Fruit fly (Drosophila melanogaster) whole organism, adult: ENCODE results near the gene Ctps.

ENCODE experiments used
- CG11617 ChIP-seq: fragments of 200-800 bp; sonication (Bioruptor generic); optimal IDR thresholded peaks from 2 replicates; lab custom pipeline; 2017; ENCODE audit warnings: mild to moderate bottlenecking, missing biosample characterization, missing genetic modification reagents, missing genetic modification characterization
- CG12768 ChIP-seq: fragments of 200-800 bp; sonication (Bioruptor generic); optimal IDR thresholded peaks from 2 replicates; lab custom pipeline; 2017; ENCODE audit warnings: missing biosample characterization, missing genetic modification characterization, mild to moderate bottlenecking, moderate library complexity, missing genetic modification reagents
- CG14711 ChIP-seq: fragments of 200-800 bp; sonication (Bioruptor generic); optimal IDR thresholded peaks from 2 replicates; lab custom pipeline; 2018; ENCODE audit warnings: missing biosample characterization, mild to moderate bottlenecking, missing genetic modification characterization, moderate library complexity
- CG1620 ChIP-seq: fragments of 200-800 bp; sonication (Bioruptor generic); optimal IDR thresholded peaks from 2 replicates; lab custom pipeline; 2016; ENCODE audit warnings: missing biosample characterization, missing genetic modification characterization
- CG33017 ChIP-seq: fragments of 200-800 bp; sonication (Bioruptor generic); optimal IDR thresholded peaks from 2 replicates; lab custom pipeline; 2018; ENCODE audit warnings: missing biosample characterization, mild to moderate bottlenecking, missing genetic modification characterization, moderate library complexity
- CG5204 ChIP-seq: fragments of 200-800 bp; sonication (Bioruptor generic); optimal IDR thresholded peaks from 2 replicates; lab custom pipeline; 2016; ENCODE audit warnings: missing biosample characterization, missing genetic modification characterization
- CG7045 ChIP-seq: fragments of 200-800 bp; sonication (Bioruptor generic); optimal IDR thresholded peaks from 2 replicates; lab custom pipeline; 2017; ENCODE audit warnings: missing biosample characterization, mild to moderate bottlenecking, missing genetic modification characterization
- CG7101 ChIP-seq: fragments of 200-800 bp; sonication (Bioruptor generic); optimal IDR thresholded peaks from 2 replicates; lab custom pipeline; 2018; ENCODE audit warnings: missing biosample characterization, mild to moderate bottlenecking, missing genetic modification characterization, moderate library complexity
- Clk ChIP-seq: fragments of 200-800 bp; sonication (Bioruptor generic); optimal IDR thresholded peaks from 2 replicates; lab custom pipeline; 2017; ENCODE audit warnings: missing biosample characterization, missing genetic modification characterization
- Crg-1 ChIP-seq: fragments of 200-800 bp; sonication (Bioruptor generic); optimal IDR thresholded peaks from 2 replicates; lab custom pipeline; 2016; ENCODE audit warnings: missing biosample characterization, missing genetic modification characterization
- Hr96 ChIP-seq: fragments of 200-800 bp; sonication (Bioruptor generic); optimal IDR thresholded peaks from 2 replicates; lab custom pipeline; 2016; ENCODE audit warnings: missing biosample characterization, missing genetic modification characterization
- Mnt ChIP-seq: fragments of 200-800 bp; sonication (Bioruptor generic); optimal IDR thresholded peaks from 2 replicates; lab custom pipeline; 2016; ENCODE audit warnings: missing biosample characterization, mild to moderate bottlenecking, missing genetic modification characterization
- bab1 ChIP-seq: fragments of 200-800 bp; sonication (Bioruptor generic); optimal IDR thresholded peaks from 3 replicates; lab custom pipeline; 2019; ENCODE audit warnings: missing biosample characterization, mild to moderate bottlenecking, missing genetic modification characterization, moderate library complexity
- cic ChIP-seq: fragments of 200-800 bp; sonication (Bioruptor generic); optimal IDR thresholded peaks from 2 replicates; lab custom pipeline; 2017; ENCODE audit warnings: missing biosample characterization, mild to moderate bottlenecking, missing genetic modification characterization, moderate library complexity
- cnc ChIP-seq, 2 experiments: fragments of >200 bp; optimal IDR thresholded peaks; 2 replicates each; lab custom pipeline; 2017
- kay ChIP-seq: fragments of 200-800 bp; sonication (Bioruptor generic); peaks from one replicate; lab custom pipeline; 2016; ENCODE audit warnings: missing biosample characterization, missing genetic modification characterization, borderline replicate concordance
- ovo ChIP-seq: fragments of 200-800 bp; sonication (Bioruptor generic); optimal IDR thresholded peaks from 2 replicates; lab custom pipeline; 2016; ENCODE audit warnings: missing biosample characterization, missing genetic modification characterization
- pad ChIP-seq: fragments of 200-800 bp; sonication (Bioruptor generic); optimal IDR thresholded peaks from 3 replicates; lab custom pipeline; 2017; ENCODE audit warnings: missing biosample characterization, missing genetic modification characterization, mild to moderate bottlenecking, moderate library complexity, missing genetic modification reagents
- tj ChIP-seq: fragments of 200-800 bp; sonication (Bioruptor generic); optimal IDR thresholded peaks from 3 replicates; lab custom pipeline; 2017; ENCODE audit warnings: missing biosample characterization, mild to moderate bottlenecking, missing genetic modification characterization, moderate library complexity
- toe ChIP-seq: fragments of 200-800 bp; sonication (Bioruptor generic); optimal IDR thresholded peaks from 2 replicates; lab custom pipeline; 2016; ENCODE audit warnings: missing biosample characterization, missing genetic modification characterization

Ctps gene

dm6 chr3L:15051325-15051724, 46.4 kb upstream of the Ctps start, which contains the start of gene CG43679:
TSS of gene CG43679 (minus strand) at chr3L:15051425.
- TF ChIP-seq toe (GFP tag; lab: Kevin White, UChicago) (no peak), ovo (GFP tag; lab: Kevin White, UChicago) (no peak), Clk (GFP tag; lab: Kevin White, UChicago) (no peak), CG7045 (no peak), tj (GFP tag; lab: Kevin White, UChicago) (no peak), CG1620 (GFP tag; lab: Kevin White, UChicago) (no peak), CG7101 (tag; lab: Kevin White, UChicago) (no peak)

dm6 chr3L:15052390-15052789, 45.3 kb upstream of the Ctps start, which contains the start of gene CG13461:
TSS of gene CG13461 (minus strand) at chr3L:15052490.
- no peak for TF ChIP-seq CG33017
- no peak for TF ChIP-seq CG7045
- no peak for TF ChIP-seq CG14711 (tag; lab: Kevin White, UChicago)
- TF ChIP-seq CG12768: no peak
- no peak for TF ChIP-seq Mnt (GFP tag; lab: Kevin White, UChicago)

- TF ChIP-seq kay (GFP tag; lab: Kevin White, UChicago) (no peak), CG7045 (no peak), CG1620 (GFP tag; lab: Kevin White, UChicago) (no peak), pad (GFP tag; lab: Kevin White, UChicago) (no peak), CG11617 (no peak), tj (GFP tag; lab: Kevin White, UChicago) (no peak), Mnt (GFP tag; lab: Kevin White, UChicago) (no peak), cic (GFP tag; lab: Kevin White, UChicago) (no peak), Crg-1 (GFP tag; lab: Kevin White, UChicago) (no peak), cnc (optimal IDR thresholded peaks at IDR 0.05; lab: Kevin White, UChicago) (no peak), bab1 (GFP tag; lab: Kevin White, UChicago) (no peak), Clk (GFP tag; lab: Kevin White, UChicago) (no peak), Hr96 (GFP tag; lab: Kevin White, UChicago) (no peak), CG14711 (tag; lab: Kevin White, UChicago) (no peak), toe (GFP tag; lab: Kevin White, UChicago) (no peak), ovo (GFP tag; lab: Kevin White, UChicago) (no peak), CG5204 (GFP tag; lab: Kevin White, UChicago) (no peak)
Measured at dm6 chr3L:15053251-15053650, 44.5 kb upstream of the Ctps start, which contains the start of gene CG43680. TSS of gene CG43680 (minus strand) at chr3L:15053351.

- TF ChIP-seq kay (GFP tag; lab: Kevin White, UChicago) (no peak), CG7045 (no peak), CG1620 (GFP tag; lab: Kevin White, UChicago) (no peak), pad (GFP tag; lab: Kevin White, UChicago) (no peak), CG11617 (no peak), Clk (GFP tag; lab: Kevin White, UChicago) (no peak), CG12768 (no peak), CG5204 (GFP tag; lab: Kevin White, UChicago) (no peak), CG14711 (tag; lab: Kevin White, UChicago) (no peak), tj (GFP tag; lab: Kevin White, UChicago) (no peak), Mnt (GFP tag; lab: Kevin White, UChicago) (no peak), CG7101 (tag; lab: Kevin White, UChicago) (no peak), Crg-1 (GFP tag; lab: Kevin White, UChicago) (no peak), bab1 (GFP tag; lab: Kevin White, UChicago) (no peak)
Measured at dm6 chr3L:15054035-15054434, 43.7 kb upstream of the Ctps start, which contains the start of gene CG18649. TSS of gene CG18649 (minus strand) at chr3L:15054135.

- TF ChIP-seq cnc (optimal IDR thresholded peaks at IDR 0.05; lab: Kevin White, UChicago) (no peak), Clk (GFP tag; lab: Kevin White, UChicago) (no peak), CG14711 (tag; lab: Kevin White, UChicago) (no peak), CG7101 (tag; lab: Kevin White, UChicago) (no peak)
Measured at dm6 chr3L:15054477-15054876, 43.2 kb upstream of the Ctps start, which contains the start of gene EAChm. TSS of gene EAChm (plus strand) at chr3L:15054777.

- TF ChIP-seq CG14711 (tag; lab: Kevin White, UChicago): no peak
- no peak for TF ChIP-seq toe (GFP tag; lab: Kevin White, UChicago)
- no peak for TF ChIP-seq cic (GFP tag; lab: Kevin White, UChicago)
- TF ChIP-seq CG1620 (GFP tag; lab: Kevin White, UChicago): no peak
- TF ChIP-seq tj (GFP tag; lab: Kevin White, UChicago): no peak
- TF ChIP-seq ovo (GFP tag; lab: Kevin White, UChicago): no peak
- TF ChIP-seq Mnt (GFP tag; lab: Kevin White, UChicago): no peak
- no peak for TF ChIP-seq CG12768
- TF ChIP-seq CG7101 (tag; lab: Kevin White, UChicago): no peak
- no peak for TF ChIP-seq CG7045
- no peak for TF ChIP-seq kay (GFP tag; lab: Kevin White, UChicago)
- TF ChIP-seq cnc (optimal IDR thresholded peaks at IDR 0.05; lab: Kevin White, UChicago): no peak
Measured at dm6 chr3L:15061605-15062004, 36.1 kb upstream of the Ctps start, which contains the start of gene CG13460. TSS of gene CG13460 (minus strand) at chr3L:15061705.

dm6 chr3L:15064877-15065276, 32.8 kb upstream of the Ctps start, which contains the start of gene Sytbeta:
TSS of gene Sytbeta (minus strand) at chr3L:15064977.
- no peak for TF ChIP-seq toe (GFP tag; lab: Kevin White, UChicago)
- no peak for TF ChIP-seq pad (GFP tag; lab: Kevin White, UChicago)
- TF ChIP-seq tj (GFP tag; lab: Kevin White, UChicago): no peak
- TF ChIP-seq cic (GFP tag; lab: Kevin White, UChicago): no peak
- no peak for TF ChIP-seq CG7101 (tag; lab: Kevin White, UChicago)
- TF ChIP-seq kay (GFP tag; lab: Kevin White, UChicago): no peak
- no peak for TF ChIP-seq CG14711 (tag; lab: Kevin White, UChicago)
- TF ChIP-seq Clk (GFP tag; lab: Kevin White, UChicago): no peak
- no peak for TF ChIP-seq Mnt (GFP tag; lab: Kevin White, UChicago)
- TF ChIP-seq Crg-1 (GFP tag; lab: Kevin White, UChicago): no peak
